Fruit fly (Drosophila melanogaster): ENCODE measurements around the gene CG12078.

CG12078 gene

dm6 chr3L:3245189-3245588 lies 1.1 kb upstream of the CG12078 start:
- no peak for TF ChIP-seq rn (GFP tag; IDR thresholded peaks at IDR 0.05)
- TF ChIP-seq Snoo (tag; optimal IDR thresholded peaks at IDR 0.05): peak; percentile 90
- TF ChIP-seq CG4496 (GFP tag; IDR thresholded peaks at IDR 0.05): peak; percentile 57; the same call in 2 of the 3 replicates
- peak; percentile 95 for TF ChIP-seq CG15710 (tag; optimal IDR thresholded peaks at IDR 0.05)
- peak; percentile 92 for TF ChIP-seq CG34367 (tag; optimal IDR thresholded peaks at IDR 0.05)
- TF ChIP-seq CG32121 (GFP tag; IDR thresholded peaks at IDR 0.05): no peak
- peak; percentile 82 for TF ChIP-seq CG9948 (tag; optimal IDR thresholded peaks at IDR 0.05)
- TF ChIP-seq CG14655 (GFP tag; optimal IDR thresholded peaks at IDR 0.05): peak; percentile 72
- peak; percentile 88 for TF ChIP-seq CG17806 (tag; optimal IDR thresholded peaks at IDR 0.05)
- TF ChIP-seq CG10348 (GFP tag; IDR thresholded peaks at IDR 0.05): no peak
- TF ChIP-seq CG8159 (tag; optimal IDR thresholded peaks at IDR 0.05): peak; percentile 100
- peak; percentile 79 for TF ChIP-seq Pif1A (GFP tag; optimal IDR thresholded peaks at IDR 0.05)
- TF ChIP-seq Ets98B (GFP tag; IDR thresholded peaks at IDR 0.05): no peak
- peak; percentile 81 for TF ChIP-seq D1 (tag; optimal IDR thresholded peaks at IDR 0.05)
- no peak for TF ChIP-seq EcR (GFP tag; optimal IDR thresholded peaks at IDR 0.05)
- peak; percentile 42; the same call in 1 of the 2 replicates for TF ChIP-seq CG12605 (GFP tag; IDR thresholded peaks at IDR 0.05)
- TF ChIP-seq CG13204 (GFP tag; optimal IDR thresholded peaks at IDR 0.05): peak; percentile 85
- peak; percentile 55 for TF ChIP-seq CG8301 (tag; optimal IDR thresholded peaks at IDR 0.05)
- TF ChIP-seq fd96Ca (GFP tag; IDR thresholded peaks at IDR 0.05): no peak
- TF ChIP-seq Pif1B (GFP tag; optimal IDR thresholded peaks at IDR 0.05): peak; percentile 84
- peak; percentile 65 for TF ChIP-seq gl (tag; optimal IDR thresholded peaks at IDR 0.05)

- TF ChIP-seq CG9948 (tag; optimal IDR thresholded peaks at IDR 0.05) (no peak), gl (tag; optimal IDR thresholded peaks at IDR 0.05) (no peak), Pif1B (GFP tag; optimal IDR thresholded peaks at IDR 0.05) (peak; percentile 9), Pif1A (GFP tag; optimal IDR thresholded peaks at IDR 0.05) (peak; percentile 10), fd96Ca (GFP tag; IDR thresholded peaks at IDR 0.05) (0 out of 3 replicates have a peak, but pooled peaks have one; percentile 25), CG13204 (GFP tag; optimal IDR thresholded peaks at IDR 0.05) (peak; percentile 53), CG15710 (tag; optimal IDR thresholded peaks at IDR 0.05) (peak; percentile 24), Ets98B (GFP tag; IDR thresholded peaks at IDR 0.05) (no peak), CG14655 (GFP tag; optimal IDR thresholded peaks at IDR 0.05) (peak; percentile 4), D1 (tag; optimal IDR thresholded peaks at IDR 0.05) (no peak), CG17806 (tag; optimal IDR thresholded peaks at IDR 0.05) (no peak), EcR (GFP tag; optimal IDR thresholded peaks at IDR 0.05) (peak; percentile 94), CG34367 (tag; optimal IDR thresholded peaks at IDR 0.05) (peak; percentile 8), Snoo (tag; optimal IDR thresholded peaks at IDR 0.05) (peak; percentile 83), CG12605 (GFP tag; IDR thresholded peaks at IDR 0.05) (no peak), rn (GFP tag; IDR thresholded peaks at IDR 0.05) (no peak), CG8159 (tag; optimal IDR thresholded peaks at IDR 0.05) (peak; percentile 6), CG32121 (GFP tag; IDR thresholded peaks at IDR 0.05) (0 out of 2 replicates have a peak, but pooled peaks have one; percentile 12), CG4496 (GFP tag; IDR thresholded peaks at IDR 0.05) (no peak)
Measured at dm6 chr3L:3242121-3243083, 1.7 kb downstream of the CG12078 start.

- TF ChIP-seq EcR (GFP tag; optimal IDR thresholded peaks at IDR 0.05) (peak; percentile 97), CG8301 (tag; optimal IDR thresholded peaks at IDR 0.05) (no peak)
Measured at dm6 chr3L:3241368-3241640, 2.8 kb downstream of the CG12078 start.

- TF ChIP-seq D1 (tag; optimal IDR thresholded peaks at IDR 0.05): peak; percentile 95
- peak; percentile 97 for TF ChIP-seq CG13204 (GFP tag; optimal IDR thresholded peaks at IDR 0.05)
- peak; percentile 71; the same call in 2 of the 3 replicates for TF ChIP-seq fd96Ca (GFP tag; IDR thresholded peaks at IDR 0.05)
- peak; percentile 84 for TF ChIP-seq CG8301 (tag; optimal IDR thresholded peaks at IDR 0.05)
- peak; percentile 99 for TF ChIP-seq CG8159 (tag; optimal IDR thresholded peaks at IDR 0.05)
- no peak for TF ChIP-seq CG10348 (GFP tag; IDR thresholded peaks at IDR 0.05)
- TF ChIP-seq Ets98B (GFP tag; IDR thresholded peaks at IDR 0.05): peak; percentile 69
- peak; percentile 87 for TF ChIP-seq gl (tag; optimal IDR thresholded peaks at IDR 0.05)
- TF ChIP-seq EcR (GFP tag; optimal IDR thresholded peaks at IDR 0.05): peak; percentile 60
- peak; percentile 84 for TF ChIP-seq CG4496 (GFP tag; IDR thresholded peaks at IDR 0.05)
- TF ChIP-seq CG9948 (tag; optimal IDR thresholded peaks at IDR 0.05): peak; percentile 98
- peak; percentile 71 for TF ChIP-seq CG12605 (GFP tag; IDR thresholded peaks at IDR 0.05)
- peak; percentile 79 for TF ChIP-seq rn (GFP tag; IDR thresholded peaks at IDR 0.05)
- TF ChIP-seq CG17806 (tag; optimal IDR thresholded peaks at IDR 0.05): peak; percentile 97
- TF ChIP-seq CG14655 (GFP tag; optimal IDR thresholded peaks at IDR 0.05): peak; percentile 95
- TF ChIP-seq Snoo (tag; optimal IDR thresholded peaks at IDR 0.05): peak; percentile 87
- peak; percentile 97 for TF ChIP-seq CG34367 (tag; optimal IDR thresholded peaks at IDR 0.05)
- peak; percentile 91 for TF ChIP-seq Pif1A (GFP tag; optimal IDR thresholded peaks at IDR 0.05)
- peak; percentile 73 for TF ChIP-seq CG32121 (GFP tag; IDR thresholded peaks at IDR 0.05)
- TF ChIP-seq Pif1B (GFP tag; optimal IDR thresholded peaks at IDR 0.05): peak; percentile 90
- TF ChIP-seq CG15710 (tag; optimal IDR thresholded peaks at IDR 0.05): peak; percentile 99
Measured at dm6 chr3L:3240597-3241367, 3.3 kb downstream of the CG12078 start.

All from whole organism, pupa.